Fruit fly (Drosophila melanogaster) whole organism: ENCODE measurements around the gene Osi14.

Source experiments
- CG8478 ChIP-seq: fragments of >200 bp; optimal IDR thresholded peaks from 2 replicates; lab custom pipeline; 2018; ENCODE audit warnings: inconsistent platforms
- Dll ChIP-seq: fragments of >200 bp; optimal IDR thresholded peaks from 2 replicates; lab custom pipeline; 2017
- EcR ChIP-seq, 2 experiments: fragments of >200 bp; optimal IDR thresholded peaks; 2 replicates each; lab custom pipeline; 2017; ENCODE audit warnings: missing biosample characterization in 2 of 2, missing genetic modification characterization in 2 of 2, missing genetic modification reagents in 2 of 2
- pan ChIP-seq: fragments of >200 bp; optimal IDR thresholded peaks from 2 replicates; lab custom pipeline; 2017
- psq ChIP-seq: fragments of >200 bp; optimal IDR thresholded peaks from 2 replicates; lab custom pipeline; 2017
- usp ChIP-seq: fragments of >200 bp; optimal IDR thresholded peaks from 2 replicates; lab custom pipeline; 2017; ENCODE audit warnings: missing biosample characterization, missing genetic modification characterization, mixed read lengths

Osi14 gene

DNA sequence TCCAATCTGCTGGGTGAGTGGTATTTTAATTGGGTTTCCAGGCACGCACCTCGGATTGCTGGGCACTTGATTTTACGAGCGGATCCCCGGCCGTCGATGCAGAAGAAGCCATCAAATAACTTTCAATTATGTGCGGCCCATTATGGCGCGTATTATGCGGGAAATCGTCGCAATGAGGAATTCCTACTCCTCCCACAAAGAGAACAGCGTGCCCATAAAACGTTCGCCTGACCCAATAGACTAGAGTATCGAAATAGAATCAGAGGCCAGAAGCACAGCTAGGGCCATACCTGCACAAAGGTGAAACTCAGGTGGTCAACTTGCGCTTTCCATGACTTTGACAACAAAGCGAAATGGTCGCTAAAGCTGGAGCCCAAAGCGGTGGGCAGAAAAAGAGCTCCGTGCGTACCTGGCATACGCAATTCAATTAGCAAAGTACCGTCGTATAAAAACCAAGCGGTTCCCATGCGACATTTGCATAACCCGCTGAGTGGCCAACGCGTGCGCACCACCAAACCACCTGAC, 30.9 kb downstream of the Osi14 start, which contains the start of gene Osi18:
Gene Osi18 (plus strand): TSS at position 475 of the 525 bp plus-strand sequence.
- no peak for TF ChIP-seq psq (lab: Kevin White, UChicago)
- TF ChIP-seq CG8478 = no peak
- no peak for TF ChIP-seq EcR (GFP tag; optimal IDR thresholded peaks at IDR 0.05; lab: Kevin White, UChicago)
- TF ChIP-seq pan (lab: Kevin White, UChicago) = no peak
- no peak for TF ChIP-seq usp (GFP tag; lab: Kevin White, UChicago)
- TF ChIP-seq Dll (lab: Kevin White, UChicago) = no peak

DNA sequence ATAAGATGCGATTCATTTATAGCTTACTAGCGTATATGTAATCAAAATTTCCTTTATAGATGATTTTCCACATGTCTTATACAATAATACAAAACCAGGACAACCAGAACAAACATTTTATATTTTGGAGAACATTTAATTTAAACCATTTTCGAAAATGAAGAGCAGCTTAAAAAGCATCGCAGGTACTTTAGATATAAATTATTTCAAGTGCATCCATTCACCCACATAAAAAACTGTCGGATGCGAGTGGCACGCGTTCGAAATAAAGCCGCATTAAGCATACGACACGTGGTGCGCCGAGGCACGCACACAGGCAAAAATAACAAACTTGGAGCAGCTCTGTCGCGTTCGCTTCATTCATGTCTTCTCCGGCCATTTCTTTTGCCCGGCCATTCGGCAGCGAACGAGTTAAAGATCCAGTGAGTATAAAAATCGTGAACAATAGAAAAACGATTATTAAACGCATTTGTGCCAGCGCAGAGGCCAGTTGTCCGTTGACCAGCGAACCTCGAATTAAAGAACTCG, 36.0 kb downstream of the Osi14 start, which contains the start of gene Osi19:
Gene Osi19 (plus strand): TSS at position 457 of the 528 bp plus-strand sequence.
- TF ChIP-seq pan (lab: Kevin White, UChicago) = no peak
- no peak for TF ChIP-seq Dll (lab: Kevin White, UChicago)
- no peak for TF ChIP-seq usp (GFP tag; lab: Kevin White, UChicago)
- TF ChIP-seq EcR (GFP tag; optimal IDR thresholded peaks at IDR 0.05; lab: Kevin White, UChicago) = no peak
- TF ChIP-seq CG8478 = no peak
- TF ChIP-seq psq (lab: Kevin White, UChicago) = no peak

DNA sequence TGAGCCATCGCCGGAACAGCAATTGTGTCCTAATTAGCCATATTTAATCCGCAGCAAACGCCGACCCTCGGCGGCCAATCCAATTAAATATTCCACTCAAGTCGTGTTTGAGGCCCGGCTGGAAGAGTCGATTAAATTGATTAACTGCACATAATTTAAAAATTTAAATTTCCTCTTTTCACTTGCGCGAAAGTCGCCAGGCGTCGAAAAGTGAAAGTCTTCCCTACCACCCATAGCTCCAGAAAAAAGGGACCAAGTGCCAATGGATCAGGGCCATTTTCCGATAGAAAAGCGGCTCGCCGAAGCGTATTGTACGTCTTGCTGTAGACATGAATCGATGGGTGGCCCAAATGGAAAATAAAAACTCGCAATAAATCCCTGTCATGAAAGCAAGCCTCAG, 38.5 kb downstream of the Osi14 start:
- TF ChIP-seq CG8478 (no peak), psq (lab: Kevin White, UChicago) (no peak), pan (lab: Kevin White, UChicago) (no peak), EcR (GFP tag; optimal IDR thresholded peaks at IDR 0.05; lab: Kevin White, UChicago) (no peak), usp (GFP tag; lab: Kevin White, UChicago) (no peak), Dll (lab: Kevin White, UChicago) (no peak)

DNA sequence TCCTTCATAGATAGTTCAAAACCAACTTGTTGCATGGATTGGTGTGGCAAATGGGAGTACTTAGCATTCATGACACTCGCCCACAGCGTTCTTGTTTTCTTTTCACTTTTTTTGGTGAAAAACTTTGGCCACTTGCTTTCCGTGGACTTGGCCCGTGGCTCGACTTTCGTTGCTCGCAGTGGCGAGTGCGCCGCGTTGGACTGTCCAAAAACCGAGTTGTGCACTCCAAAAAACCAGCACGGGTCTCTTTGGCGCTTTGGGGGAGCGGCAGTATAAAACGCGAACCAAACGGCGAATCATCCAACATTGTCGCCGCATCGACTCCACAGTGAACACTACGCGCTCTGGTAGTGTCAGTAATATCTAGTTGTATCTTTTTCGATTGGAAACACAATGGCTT, 40.9 kb downstream of the Osi14 start, which contains the start of gene Osi20:
Gene Osi20 (plus strand): TSS at position 301 of the 400 bp plus-strand sequence.
- no peak for TF ChIP-seq usp (GFP tag; lab: Kevin White, UChicago)
- no peak for TF ChIP-seq Dll (lab: Kevin White, UChicago)
- TF ChIP-seq pan (lab: Kevin White, UChicago) = no peak
- TF ChIP-seq CG8478 = no peak

DNA sequence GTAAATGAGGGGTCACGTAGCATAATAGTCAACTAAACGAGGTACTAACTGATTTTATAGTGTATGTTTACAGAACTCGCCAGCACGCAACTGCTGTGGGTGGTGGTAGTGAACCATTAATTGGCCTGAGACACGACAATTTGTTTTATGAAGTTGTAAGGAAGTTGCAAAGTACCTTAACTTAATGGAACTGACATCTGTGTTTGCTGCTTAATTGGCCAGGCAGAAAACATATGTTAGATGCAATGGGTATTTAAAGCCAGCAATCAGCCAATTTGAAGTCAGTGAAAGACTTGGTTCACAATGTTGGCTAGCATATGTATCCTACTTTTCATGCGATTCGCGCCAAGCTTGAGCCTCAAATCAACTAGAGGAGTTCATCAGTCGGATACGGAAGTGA, 42.7 kb downstream of the Osi14 start, which contains the start of gene CG17917:
Gene CG17917 (plus strand): TSS at position 301 of the 400 bp plus-strand sequence.
- TF ChIP-seq usp (GFP tag; lab: Kevin White, UChicago) (no peak), Dll (lab: Kevin White, UChicago) (no peak), pan (lab: Kevin White, UChicago) (no peak), psq (lab: Kevin White, UChicago) (no peak), EcR (GFP tag; optimal IDR thresholded peaks at IDR 0.05; lab: Kevin White, UChicago) (no peak), CG8478 (no peak)

DNA sequence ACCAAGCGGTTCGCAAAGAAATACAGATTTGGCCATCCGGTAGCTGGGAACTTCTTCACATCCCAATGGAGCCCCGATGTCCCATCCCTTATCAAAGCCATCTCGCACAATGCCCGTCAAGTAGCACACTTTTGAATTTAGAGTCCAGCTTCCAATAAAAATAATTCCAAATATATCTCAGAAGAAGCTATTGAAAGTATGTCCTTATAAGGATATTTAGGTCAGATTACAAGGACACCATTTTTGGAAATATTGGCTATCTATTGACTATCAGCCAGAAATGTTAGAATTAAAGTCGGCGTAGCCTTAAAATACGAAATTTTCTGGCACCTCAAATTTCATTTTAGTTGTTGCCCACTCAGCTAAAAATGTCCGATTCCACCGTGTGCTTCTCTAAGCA, 43.8 kb downstream of the Osi14 start, which contains the start of gene CG10298:
Gene CG10298 (plus strand): TSS at position 301 of the 400 bp plus-strand sequence.
- no peak for TF ChIP-seq pan (lab: Kevin White, UChicago)
- no peak for TF ChIP-seq CG8478
- no peak for TF ChIP-seq usp (GFP tag; lab: Kevin White, UChicago)
- TF ChIP-seq psq (lab: Kevin White, UChicago) = no peak
- TF ChIP-seq EcR (GFP tag; optimal IDR thresholded peaks at IDR 0.05; lab: Kevin White, UChicago) = no peak
- no peak for TF ChIP-seq Dll (lab: Kevin White, UChicago)

DNA sequence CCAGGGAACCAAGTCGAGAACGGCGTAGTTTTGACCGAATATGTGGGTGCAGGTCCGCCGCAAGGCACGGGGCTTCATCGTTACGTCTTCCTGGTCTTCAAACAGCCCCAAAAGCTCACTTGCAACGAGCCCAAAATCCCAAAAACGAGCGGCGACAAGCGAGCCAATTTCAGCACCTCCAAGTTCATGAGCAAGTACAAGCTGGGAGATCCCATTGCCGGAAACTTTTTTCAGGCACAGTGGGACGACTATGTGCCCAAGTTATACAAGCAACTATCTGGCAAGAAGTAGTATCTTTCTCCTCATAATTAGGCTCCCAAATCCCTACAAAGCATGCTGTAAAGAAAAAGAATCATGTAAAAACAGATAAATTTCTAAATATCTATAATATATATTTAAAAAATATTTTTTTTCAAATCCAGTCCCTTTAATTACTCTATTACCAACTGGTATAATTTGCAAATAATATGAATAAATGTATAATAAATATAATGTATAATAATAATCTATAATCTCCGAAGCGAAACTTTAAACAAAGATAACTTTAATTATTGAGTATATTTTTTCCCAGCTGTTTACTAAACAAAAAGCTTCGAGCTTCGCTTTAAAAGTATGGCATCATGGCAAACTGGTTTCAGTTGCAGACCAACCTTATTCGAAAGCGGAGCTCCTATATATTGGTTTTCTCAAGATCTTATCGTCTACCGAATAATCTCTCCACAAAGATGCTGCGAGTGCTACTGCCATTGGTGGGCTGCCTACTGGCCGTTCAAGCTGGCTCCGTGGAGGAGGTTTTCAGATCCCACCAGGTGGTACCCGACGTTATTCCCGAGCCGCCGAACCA, 44.7 kb downstream of the Osi14 start, which contains the start of gene CG17919:
Gene CG17919 (plus strand): TSS at position 634 of the 844 bp plus-strand sequence.
- TF ChIP-seq psq (lab: Kevin White, UChicago) = no peak
- no peak for TF ChIP-seq Dll (lab: Kevin White, UChicago)
- no peak for TF ChIP-seq EcR (GFP tag; optimal IDR thresholded peaks at IDR 0.05; lab: Kevin White, UChicago)
- no peak for TF ChIP-seq CG8478
- no peak for TF ChIP-seq usp (GFP tag; lab: Kevin White, UChicago)
- no peak for TF ChIP-seq pan (lab: Kevin White, UChicago)

DNA sequence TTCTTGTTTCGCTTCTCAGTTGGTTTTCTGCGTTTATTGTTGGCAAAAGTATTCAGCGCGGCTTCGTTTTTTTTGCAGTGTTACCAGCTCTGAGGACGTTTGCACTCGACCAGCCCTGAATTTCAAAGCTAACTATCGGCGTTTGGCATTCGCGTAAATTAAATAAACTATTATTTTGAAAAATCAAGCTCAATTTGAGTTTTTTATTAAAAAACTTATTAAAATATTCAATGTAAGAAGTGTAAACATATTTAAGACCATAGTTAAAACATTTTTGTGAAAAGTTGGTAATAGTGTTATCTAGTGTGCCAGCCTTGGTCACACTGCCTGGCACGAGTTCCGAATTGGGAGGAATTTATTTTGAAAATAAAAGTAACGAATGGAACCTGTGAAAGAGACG, 46.9 kb downstream of the Osi14 start, which contains the start of the genes SmD2 and CG18048:
Gene SmD2 (minus strand): TSS at position 98 of the 400 bp plus-strand sequence.
Gene CG18048 (plus strand): TSS at position 298 of the 400 bp plus-strand sequence.
- no peak for TF ChIP-seq EcR (GFP tag; optimal IDR thresholded peaks at IDR 0.05; lab: Kevin White, UChicago)
- TF ChIP-seq CG8478 = no peak
- no peak for TF ChIP-seq usp (GFP tag; lab: Kevin White, UChicago)
- TF ChIP-seq Dll (lab: Kevin White, UChicago) = no peak
- TF ChIP-seq psq (lab: Kevin White, UChicago) = no peak
- TF ChIP-seq pan (lab: Kevin White, UChicago) = no peak

DNA sequence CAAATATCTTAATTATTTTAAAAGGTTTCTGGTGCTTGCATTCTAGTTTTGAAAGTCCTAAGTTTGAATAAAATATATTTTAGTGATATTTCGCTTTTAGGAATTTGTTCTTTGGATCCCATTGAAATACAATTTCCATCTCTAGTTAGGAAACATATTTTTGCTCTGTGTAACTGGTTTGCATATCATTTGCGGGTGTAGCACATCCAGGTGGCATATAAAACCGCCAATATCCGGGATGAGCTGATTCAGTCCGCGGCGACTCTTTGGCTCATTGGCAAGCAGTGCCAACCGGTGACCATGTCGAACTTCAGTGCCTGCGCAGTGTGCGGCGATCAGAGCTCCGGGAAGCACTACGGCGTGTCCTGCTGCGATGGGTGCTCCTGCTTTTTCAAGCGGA, 50.0 kb downstream of the Osi14 start, which contains the start of gene Hr83:
Gene Hr83 (plus strand): TSS at position 301 of the 400 bp plus-strand sequence.
- TF ChIP-seq EcR (GFP tag; optimal IDR thresholded peaks at IDR 0.05; lab: Kevin White, UChicago) (no peak), Dll (lab: Kevin White, UChicago) (no peak), psq (lab: Kevin White, UChicago) (no peak), usp (GFP tag; lab: Kevin White, UChicago) (no peak), pan (lab: Kevin White, UChicago) (no peak), CG8478 (no peak)
